Fruit fly (Drosophila melanogaster) whole organism, pupa: ENCODE results near the gene CG13358.

Experiments used
- CG14655 ChIP-seq: fragments of 200-800 bp; sonication (Bioruptor generic); optimal IDR thresholded peaks from 3 replicates; lab custom pipeline; 2017; ENCODE audit warnings: mild to moderate bottlenecking, missing biosample characterization, missing genetic modification reagents, missing genetic modification characterization
- CG15710 ChIP-seq: fragments of 200-800 bp; sonication (Bioruptor generic); optimal IDR thresholded peaks from 2 replicates; lab custom pipeline; 2018; ENCODE audit warnings: missing biosample characterization, mild to moderate bottlenecking, missing genetic modification characterization, moderate library complexity
- CG32121 ChIP-seq: fragments of 200-800 bp; sonication (Bioruptor generic); IDR thresholded peaks from 2 replicates; pipeline ENCODE4 v1.3.6; 2022; ENCODE audit warnings: missing biosample characterization, missing genetic modification characterization
- CG4496 ChIP-seq: fragments of 200-800 bp; sonication (Bioruptor generic); IDR thresholded peaks from 3 replicates; pipeline ENCODE4 v1.3.6; 2022; ENCODE audit warnings: missing biosample characterization, missing genetic modification characterization
- CG9948 ChIP-seq: fragments of 200-800 bp; sonication (Bioruptor generic); optimal IDR thresholded peaks from 2 replicates; lab custom pipeline; 2018; ENCODE audit warnings: missing biosample characterization, mild to moderate bottlenecking, missing genetic modification characterization, moderate library complexity
- D1 ChIP-seq: fragments of 200-800 bp; sonication (Bioruptor generic); optimal IDR thresholded peaks from 2 replicates; lab custom pipeline; 2018; ENCODE audit warnings: missing biosample characterization, mild to moderate bottlenecking, missing genetic modification characterization, moderate library complexity
- EcR ChIP-seq: fragments of 200-800 bp; sonication (Bioruptor generic); optimal IDR thresholded peaks from 3 replicates; lab custom pipeline; 2019; ENCODE audit warnings: missing biosample characterization, missing genetic modification characterization, mild to moderate bottlenecking, moderate library complexity, missing genetic modification reagents
- Ets98B ChIP-seq: fragments of 200-800 bp; sonication (Bioruptor generic); IDR thresholded peaks from 2 replicates; pipeline ENCODE4 v1.3.6; 2022; ENCODE audit warnings: missing biosample characterization, missing genetic modification characterization
- Pif1A ChIP-seq: fragments of 200-800 bp; sonication (Bioruptor generic); optimal IDR thresholded peaks from 3 replicates; lab custom pipeline; 2016; ENCODE audit warnings: missing biosample characterization, missing genetic modification characterization
- Snoo ChIP-seq: fragments of 200-800 bp; sonication (Bioruptor generic); optimal IDR thresholded peaks from 3 replicates; lab custom pipeline; 2017; ENCODE audit warnings: missing biosample characterization, mild to moderate bottlenecking, missing genetic modification characterization, inconsistent platforms
- fd96Ca ChIP-seq: fragments of 200-800 bp; sonication (Bioruptor generic); IDR thresholded peaks from 3 replicates; pipeline ENCODE4 v1.3.6; 2022; ENCODE audit warnings: missing biosample characterization, missing genetic modification characterization
- gl ChIP-seq: fragments of 200-800 bp; sonication (Bioruptor generic); optimal IDR thresholded peaks from 2 replicates; lab custom pipeline; 2018; ENCODE audit warnings: missing biosample characterization, mild to moderate bottlenecking, missing genetic modification characterization
- rn ChIP-seq: fragments of 200-800 bp; sonication (Bioruptor generic); IDR thresholded peaks from 2 replicates; pipeline ENCODE4 v1.3.6; 2022; ENCODE audit warnings: missing biosample characterization, missing genetic modification characterization

DNA sequence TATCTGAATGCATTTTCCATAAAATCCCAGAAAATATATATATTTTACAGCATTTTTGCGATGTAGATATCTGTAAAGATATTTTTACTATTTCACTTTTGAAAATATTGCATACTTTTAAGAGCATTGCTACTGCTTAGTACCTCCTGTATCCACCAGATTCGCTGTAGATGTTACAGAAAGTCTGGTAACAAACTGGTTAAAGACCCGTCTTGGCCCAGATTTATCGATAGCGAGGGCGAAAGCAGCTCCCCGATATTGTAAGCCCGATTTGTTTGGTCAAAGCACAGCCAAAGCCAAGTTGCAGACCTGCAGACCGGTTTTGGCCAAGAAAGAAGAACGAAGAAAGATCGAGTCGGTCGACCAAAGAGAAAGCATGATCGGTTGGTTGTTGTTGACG, 20.3 kb downstream of the CG13358 start, which contains the start of gene tw:
- TF ChIP-seq D1 (tag; lab: Kevin White, UChicago) (no peak), rn (GFP tag; lab: Robert Waterston, UW) (no peak), gl (no peak), Pif1A (GFP tag; lab: Kevin White, UChicago) (no peak), CG4496 (GFP tag; lab: Robert Waterston, UW) (no peak), Ets98B (no peak), CG15710 (tag; lab: Kevin White, UChicago) (no peak), CG14655 (GFP tag; lab: Kevin White, UChicago) (no peak), fd96Ca (GFP tag; lab: Robert Waterston, UW) (no peak), CG9948 (tag; lab: Kevin White, UChicago) (no peak), EcR (GFP tag; lab: Kevin White, UChicago) (no peak), CG32121 (GFP tag; lab: Robert Waterston, UW) (no peak), Snoo (tag; lab: Kevin White, UChicago) (no peak)
